Fruit fly (Drosophila melanogaster): ENCODE results near the gene Pomp.

Pomp gene

dm6 chr2L:20801801-20802200 lies 14.3 kb downstream of the Pomp start:
- TF ChIP-seq Rel (GFP tag; optimal IDR thresholded peaks at IDR 0.05), result no peak
- peak; percentile 27 for TF ChIP-seq Rel (tag; optimal IDR thresholded peaks at IDR 0.05)
- TF ChIP-seq jim (GFP tag; optimal IDR thresholded peaks at IDR 0.05), result no peak

dm6 chr2L:20802204-20802603 lies 14.7 kb downstream of the Pomp start:
- TF ChIP-seq Myc (optimal IDR thresholded peaks at IDR 0.05) (no peak), dsf (GFP tag; optimal IDR thresholded peaks at IDR 0.05; ENCODE audit: borderline replicate concordance) (no peak), tai (GFP tag; optimal IDR thresholded peaks at IDR 0.05) (no peak), Dfd (GFP tag; optimal IDR thresholded peaks at IDR 0.05) (no peak), sv (GFP tag; optimal IDR thresholded peaks at IDR 0.05) (no peak), GATAd (GFP tag; optimal IDR thresholded peaks at IDR 0.05) (no peak), usp (GFP tag; optimal IDR thresholded peaks at IDR 0.05) (no peak), Dif (GFP tag; optimal IDR thresholded peaks at IDR 0.05; ENCODE audit: partially characterized antibody) (no peak), Mio (GFP tag; optimal IDR thresholded peaks at IDR 0.05) (no peak), rgr (GFP tag; optimal IDR thresholded peaks at IDR 0.05) (peak; percentile 11), dmrt93B (GFP tag; optimal IDR thresholded peaks at IDR 0.05) (peak; percentile 38), br (GFP tag; optimal IDR thresholded peaks at IDR 0.05) (no peak), Abd-B (GFP tag; optimal IDR thresholded peaks at IDR 0.05) (no peak), N (GFP tag; optimal IDR thresholded peaks at IDR 0.05) (no peak), Jra (GFP tag; optimal IDR thresholded peaks at IDR 0.05) (no peak), brk (GFP tag; optimal IDR thresholded peaks at IDR 0.05) (no peak), ey (GFP tag; optimal IDR thresholded peaks at IDR 0.05) (peak; percentile 33), h (GFP tag; optimal IDR thresholded peaks at IDR 0.05) (peak; percentile 71), pan (optimal IDR thresholded peaks at IDR 0.05) (no peak), Hr83 (GFP tag; optimal IDR thresholded peaks at IDR 0.05; ENCODE audit: poor library complexity, severe bottlenecking) (no peak), Vsx2 (GFP tag; optimal IDR thresholded peaks at IDR 0.05; ENCODE audit: partially characterized antibody) (no peak), CG32264 (GFP tag; optimal IDR thresholded peaks at IDR 0.05) (no peak), foxo (GFP tag; optimal IDR thresholded peaks at IDR 0.05) (peak in 1 of 2 experiments; percentile 47), OdsH (GFP tag; optimal IDR thresholded peaks at IDR 0.05) (no peak), jim (GFP tag; optimal IDR thresholded peaks at IDR 0.05) (no peak), Hr78 (GFP tag; optimal IDR thresholded peaks at IDR 0.05) (no peak), psq (GFP tag; optimal IDR thresholded peaks at IDR 0.05) (no peak), dl (GFP tag; optimal IDR thresholded peaks at IDR 0.05; ENCODE audit: insufficient read depth in 1 of 2, partially characterized antibody in 2 of 2) (no peak), lola (GFP tag; optimal IDR thresholded peaks at IDR 0.05) (no peak), CG9705 (GFP tag; optimal IDR thresholded peaks at IDR 0.05) (no peak), woc (GFP tag; optimal IDR thresholded peaks at IDR 0.05) (peak; percentile 59), fru (GFP tag; optimal IDR thresholded peaks at IDR 0.05) (peak; percentile 21), HLH106 (tag; optimal IDR thresholded peaks at IDR 0.05) (peak; percentile 65), Sp1 (GFP tag; optimal IDR thresholded peaks at IDR 0.05) (no peak), Rel (GFP tag; optimal IDR thresholded peaks at IDR 0.05) (no peak), Rel (tag; optimal IDR thresholded peaks at IDR 0.05) (no peak), sage (GFP tag; optimal IDR thresholded peaks at IDR 0.05) (peak; percentile 23), Hnf4 (GFP tag; optimal IDR thresholded peaks at IDR 0.05) (no peak), CrebA (GFP tag; optimal IDR thresholded peaks at IDR 0.05; ENCODE audit: borderline replicate concordance) (no peak)

dm6 chr2L:20802839-20803238 lies 15.4 kb downstream of the Pomp start:
- TF ChIP-seq Hnf4 (GFP tag; optimal IDR thresholded peaks at IDR 0.05) (no peak), tai (GFP tag; optimal IDR thresholded peaks at IDR 0.05) (no peak), psq (GFP tag; optimal IDR thresholded peaks at IDR 0.05) (no peak), Myc (optimal IDR thresholded peaks at IDR 0.05) (no peak), dsf (GFP tag; optimal IDR thresholded peaks at IDR 0.05; ENCODE audit: borderline replicate concordance) (no peak), CG32264 (GFP tag; optimal IDR thresholded peaks at IDR 0.05) (no peak), Rel (GFP tag; optimal IDR thresholded peaks at IDR 0.05) (no peak), Rel (tag; optimal IDR thresholded peaks at IDR 0.05) (no peak), CG9705 (GFP tag; optimal IDR thresholded peaks at IDR 0.05) (no peak), dl (GFP tag; optimal IDR thresholded peaks at IDR 0.05; ENCODE audit: insufficient read depth in 1 of 2, partially characterized antibody in 2 of 2) (no peak), dmrt93B (GFP tag; optimal IDR thresholded peaks at IDR 0.05) (no peak), HLH106 (tag; optimal IDR thresholded peaks at IDR 0.05) (no peak), Abd-B (GFP tag; optimal IDR thresholded peaks at IDR 0.05) (no peak), Jra (GFP tag; optimal IDR thresholded peaks at IDR 0.05) (no peak)
